Worm (Caenorhabditis elegans) whole organism, L4 larva: ENCODE measurements around the gene mrps-12.

ENCODE experiments used
- F44E2.7 ChIP-seq: fragments of 200-800 bp; sonication (Bioruptor generic); IDR thresholded peaks from 2 replicates; pipeline ENCODE4 v2.1.2; 2022; ENCODE audit warnings: missing genetic modification characterization, missing compliant biosample characterization
- T20F7.1 ChIP-seq: fragments of 200-800 bp; sonication (Bioruptor generic); optimal IDR thresholded peaks from 2 replicates; lab custom pipeline; 2018; ENCODE audit warnings: mild to moderate bottlenecking, missing genetic modification characterization, missing compliant biosample characterization
- T26A8.4 ChIP-seq: fragments of 200-800 bp; sonication (Bioruptor generic); IDR thresholded peaks from 2 replicates; pipeline ENCODE4 v1.3.6; 2022; ENCODE audit warnings: missing genetic modification characterization, missing compliant biosample characterization
- Y105C5A.15 ChIP-seq: fragments of 200-800 bp; sonication (Bioruptor generic); IDR thresholded peaks from 2 replicates; pipeline ENCODE4 v1.3.6; 2022; ENCODE audit warnings: missing genetic modification characterization, missing compliant biosample characterization
- Y48G9A.11 ChIP-seq: fragments of 200-800 bp; sonication (Bioruptor generic); IDR thresholded peaks from 2 replicates; pipeline ENCODE4 v1.3.6; 2022; ENCODE audit warnings: missing genetic modification reagents, missing genetic modification characterization, missing compliant biosample characterization
- Y5F2A.4 ChIP-seq: fragments of 200-800 bp; sonication (Bioruptor generic); optimal IDR thresholded peaks from 2 replicates; lab custom pipeline; 2018; ENCODE audit warnings: mild to moderate bottlenecking, missing genetic modification characterization, missing compliant biosample characterization
- Y75B8A.6 ChIP-seq: fragments of 200-800 bp; sonication (Bioruptor generic); IDR thresholded peaks from 2 replicates; pipeline ENCODE4 v1.3.6; 2022; ENCODE audit warnings: missing genetic modification reagents, missing genetic modification characterization, missing compliant biosample characterization
- ZK337.2 ChIP-seq: fragments of 200-800 bp; sonication (Bioruptor generic); IDR thresholded peaks from 2 replicates; pipeline ENCODE4 v1.3.6; 2022; ENCODE audit warnings: missing genetic modification reagents, missing genetic modification characterization, missing compliant biosample characterization
- aha-1 ChIP-seq: fragments of 150-350 bp; peaks from one replicate; lab custom pipeline; 2014; ENCODE audit warnings: missing biosample characterization, missing genetic modification characterization
- aly-2 ChIP-seq: sonication (generic microtip); optimal IDR thresholded peaks from 2 replicates; lab custom pipeline; 2018; ENCODE audit warnings: missing biosample characterization, missing genetic modification characterization
- arid-1 ChIP-seq: fragments of 200-800 bp; sonication (Bioruptor generic); conservative IDR thresholded peaks from 2 replicates; pipeline ENCODE4 v1.3.6; 2022; ENCODE audit warnings: missing genetic modification reagents, missing genetic modification characterization, missing compliant biosample characterization
- ceh-20 ChIP-seq: fragments of 200-800 bp; sonication (Bioruptor generic); IDR thresholded peaks from 2 replicates; pipeline ENCODE4 v1.3.6; 2022; ENCODE audit warnings: missing genetic modification reagents, missing genetic modification characterization, missing compliant biosample characterization
- ceh-82 ChIP-seq: sonication (generic microtip); optimal IDR thresholded peaks from 2 replicates; lab custom pipeline; 2017; ENCODE audit warnings: missing biosample characterization, missing genetic modification characterization
- cey-2 ChIP-seq: sonication (generic microtip); optimal IDR thresholded peaks from 3 replicates; lab custom pipeline; 2017; ENCODE audit warnings: missing genetic modification characterization, mild to moderate bottlenecking, missing compliant biosample characterization, antibody characterized with exemption, borderline replicate concordance; ENCODE audit not compliant: insufficient read depth
- ctbp-1 ChIP-seq: fragments of 200-800 bp; sonication (Bioruptor generic); IDR thresholded peaks from 2 replicates; pipeline ENCODE4 v1.3.6; 2022; ENCODE audit warnings: missing genetic modification reagents, missing genetic modification characterization, missing compliant biosample characterization
- daf-12 ChIP-seq: fragments of 150-350 bp; optimal IDR thresholded peaks from 2 replicates; lab custom pipeline; 2014; ENCODE audit warnings: missing biosample characterization, missing genetic modification reagents, missing genetic modification characterization
- dmd-8 ChIP-seq: fragments of 200-800 bp; sonication (Bioruptor generic); IDR thresholded peaks from 2 replicates; pipeline ENCODE4 v1.3.6; 2022; ENCODE audit warnings: missing genetic modification characterization, missing compliant biosample characterization
- dve-1 ChIP-seq: sonication (generic microtip); optimal IDR thresholded peaks from 2 replicates; lab custom pipeline; 2017; ENCODE audit warnings: antibody characterized with exemption, mild to moderate bottlenecking, missing genetic modification characterization, missing compliant biosample characterization; ENCODE audit not compliant: insufficient read depth
- egl-43 ChIP-seq: fragments of 200-800 bp; sonication (Bioruptor generic); IDR thresholded peaks from 2 replicates; pipeline ENCODE4 v1.3.6; 2022; ENCODE audit warnings: missing genetic modification reagents, missing genetic modification characterization, missing compliant biosample characterization
- fos-1 ChIP-seq: fragments of 150-350 bp; optimal IDR thresholded peaks from 2 replicates; lab custom pipeline; 2014; ENCODE audit warnings: missing biosample characterization, missing genetic modification characterization
- gei-8 ChIP-seq: fragments of 200-800 bp; sonication (Bioruptor generic); optimal IDR thresholded peaks from 2 replicates; lab custom pipeline; 2018; ENCODE audit warnings: mild to moderate bottlenecking, missing genetic modification characterization, missing compliant biosample characterization
- hif-1 ChIP-seq, 2 experiments: sonication (generic microtip); optimal IDR thresholded peaks; 2 replicates each; lab custom pipeline; 2016 to 2017; ENCODE audit warnings: missing compliant biosample characterization in 2 of 2, missing genetic modification characterization in 2 of 2, missing genetic modification reagents in 2 of 2, missing genotype in 2 of 2, mild to moderate bottlenecking in 1 of 2
- hlh-11 ChIP-seq: fragments of 200-800 bp; sonication (Bioruptor generic); optimal IDR thresholded peaks from 2 replicates; lab custom pipeline; 2018; ENCODE audit warnings: mild to moderate bottlenecking, missing genetic modification characterization, missing compliant biosample characterization
- hlh-30 ChIP-seq: sonication (generic microtip); optimal IDR thresholded peaks from 2 replicates; lab custom pipeline; 2017; ENCODE audit warnings: antibody characterized with exemption, mild to moderate bottlenecking, missing genetic modification characterization, missing compliant biosample characterization; ENCODE audit not compliant: insufficient read depth
- jun-1 ChIP-seq: fragments of 150-350 bp; optimal IDR thresholded peaks from 2 replicates; lab custom pipeline; 2014; ENCODE audit warnings: missing biosample characterization, missing genetic modification reagents, missing genetic modification characterization
- lin-15B ChIP-seq: fragments of 150-350 bp; sonication (generic microtip); optimal IDR thresholded peaks from 3 replicates; lab custom pipeline; 2014; ENCODE audit warnings: missing biosample characterization, missing genetic modification characterization
- mdl-1 ChIP-seq, 2 experiments: fragments of 150-350 bp in 1 of 2; sonication (generic microtip) in 1 of 2; optimal IDR thresholded peaks; 2 replicates each; lab custom pipeline; 2014 to 2017; ENCODE audit warnings: missing biosample characterization in 2 of 2, missing genetic modification characterization in 2 of 2
- mdt-29 ChIP-seq: fragments of 200-800 bp; sonication (Bioruptor generic); IDR thresholded peaks from 2 replicates; pipeline ENCODE4 v1.3.6; 2022; ENCODE audit warnings: missing genetic modification reagents, missing genetic modification characterization, missing compliant biosample characterization
- mxl-3 ChIP-seq: fragments of 200-800 bp; sonication (Bioruptor generic); optimal IDR thresholded peaks from 2 replicates; lab custom pipeline; 2018; ENCODE audit warnings: mild to moderate bottlenecking, missing genetic modification characterization, missing compliant biosample characterization
- nhr-10 ChIP-seq: fragments of 150-350 bp; optimal IDR thresholded peaks from 2 replicates; lab custom pipeline; 2014; ENCODE audit warnings: missing biosample characterization, missing genetic modification characterization
- nhr-102 ChIP-seq: sonication (generic microtip); optimal IDR thresholded peaks from 2 replicates; lab custom pipeline; 2016; ENCODE audit warnings: mild to moderate bottlenecking, missing genetic modification characterization, moderate library complexity, missing compliant biosample characterization
- nhr-111 ChIP-seq: fragments of 200-800 bp; sonication (Bioruptor generic); optimal IDR thresholded peaks from 2 replicates; lab custom pipeline; 2018; ENCODE audit warnings: mild to moderate bottlenecking, missing genetic modification characterization, missing compliant biosample characterization
- nhr-237 ChIP-seq: sonication (generic microtip); optimal IDR thresholded peaks from 2 replicates; lab custom pipeline; 2017; ENCODE audit warnings: missing biosample characterization, missing genetic modification characterization
- nhr-25 ChIP-seq: sonication (generic microtip); optimal IDR thresholded peaks from 2 replicates; lab custom pipeline; 2017; ENCODE audit warnings: missing genetic modification characterization, mild to moderate bottlenecking, missing compliant biosample characterization, antibody characterized with exemption, moderate library complexity, borderline replicate concordance; ENCODE audit not compliant: insufficient read depth
- nhr-41 ChIP-seq: fragments of 200-800 bp; sonication (Bioruptor generic); IDR thresholded peaks from 2 replicates; pipeline ENCODE4 v1.3.6; 2022; ENCODE audit warnings: missing genetic modification reagents, missing genetic modification characterization, missing compliant biosample characterization
- nhr-42 ChIP-seq: fragments of 200-800 bp; sonication (Bioruptor generic); IDR thresholded peaks from 2 replicates; pipeline ENCODE4 v1.3.6; 2022; ENCODE audit warnings: missing genetic modification characterization, missing compliant biosample characterization
- nhr-48 ChIP-seq: sonication (generic microtip); optimal IDR thresholded peaks from 2 replicates; lab custom pipeline; 2016; ENCODE audit warnings: mild to moderate bottlenecking, missing genetic modification characterization, missing compliant biosample characterization
- nhr-77 ChIP-seq: fragments of 150-350 bp; optimal IDR thresholded peaks from 2 replicates; lab custom pipeline; 2014; ENCODE audit warnings: missing biosample characterization, missing genetic modification characterization
- pha-4 ChIP-seq, 2 experiments: fragments of 150-350 bp in 1 of 2; fragments of 200-800 bp in 1 of 2; sonication (Bioruptor generic) in 1 of 2; IDR thresholded peaks in 1 of 2; optimal IDR thresholded peaks in 1 of 2; 2 replicates each; pipeline versions ENCODE4 v1.3.6 to Lab custom; 2014 to 2022; ENCODE audit warnings: missing genetic modification characterization in 2 of 2, missing genetic modification reagents in 2 of 2, missing biosample characterization in 1 of 2, missing compliant biosample characterization in 1 of 2
- php-3 ChIP-seq: fragments of 200-800 bp; sonication (Bioruptor generic); IDR thresholded peaks from 2 replicates; pipeline ENCODE4 v1.3.6; 2022; ENCODE audit warnings: missing genetic modification reagents, missing genetic modification characterization, missing compliant biosample characterization
- saeg-2 ChIP-seq: fragments of 200-800 bp; sonication (Bioruptor generic); IDR thresholded peaks from 2 replicates; pipeline ENCODE4 v1.3.6; 2022; ENCODE audit warnings: missing genetic modification reagents, missing genetic modification characterization, missing compliant biosample characterization
- snpc-4 ChIP-seq: fragments of 150-350 bp; optimal IDR thresholded peaks from 2 replicates; lab custom pipeline; 2014; ENCODE audit warnings: missing biosample characterization, missing genetic modification characterization
- tag-97 ChIP-seq: fragments of 200-800 bp; sonication (Bioruptor generic); IDR thresholded peaks from 2 replicates; pipeline ENCODE4 v1.3.6; 2022; ENCODE audit warnings: missing genetic modification characterization, missing compliant biosample characterization
- tra-1 ChIP-seq: fragments of 200-800 bp; sonication (Bioruptor generic); IDR thresholded peaks from 2 replicates; pipeline ENCODE4 v1.3.6; 2022; ENCODE audit warnings: missing genetic modification reagents, missing genetic modification characterization, missing compliant biosample characterization
- unc-39 ChIP-seq: sonication (generic microtip); optimal IDR thresholded peaks from 2 replicates; lab custom pipeline; 2017; ENCODE audit warnings: missing biosample characterization, missing genetic modification characterization
- unc-62 ChIP-seq, 3 experiments: fragments of 150-350 bp in 1 of 3; sonication (generic microtip); optimal IDR thresholded peaks in 2 of 3; peaks in 1 of 3; 1 replicate in 1 of 3; 2 replicates in 2 of 3; lab custom pipeline; 2014 to 2017; ENCODE audit warnings: missing biosample characterization in 3 of 3, missing genetic modification characterization in 3 of 3, missing genetic modification reagents in 3 of 3, missing genotype in 1 of 3
- zag-1 ChIP-seq: fragments of 150-350 bp; optimal IDR thresholded peaks from 2 replicates; lab custom pipeline; 2014; ENCODE audit warnings: missing biosample characterization, missing genetic modification characterization
- zfp-2 ChIP-seq: sonication (generic microtip); optimal IDR thresholded peaks from 2 replicates; lab custom pipeline; 2016; ENCODE audit warnings: mild to moderate bottlenecking, missing genetic modification characterization, missing compliant biosample characterization
- zfp-3 ChIP-seq: fragments of 200-800 bp; sonication (Bioruptor generic); conservative IDR thresholded peaks from 2 replicates; pipeline ENCODE4 v1.3.6; 2022; ENCODE audit warnings: missing genetic modification reagents, missing genetic modification characterization, missing compliant biosample characterization
- ztf-11 ChIP-seq: fragments of 150-350 bp; optimal IDR thresholded peaks from 2 replicates; lab custom pipeline; 2014; ENCODE audit warnings: missing biosample characterization, missing genetic modification characterization

The mrps-12 gene

ce11 chrV:20828820-20829219 is 9.1 kb upstream of the mrps-12 start, which contains the start of gene sbt-1 (continued):
- TF ChIP-seq nhr-41 (no peak), unc-39 (tag; lab: Kevin White, UChicago) (no peak), T20F7.1 (GFP tag; lab: Kevin White, UChicago) (no peak), dve-1 (tag; lab: Kevin White, UChicago) (no peak), egl-43 (0 out of 2 replicates have a peak, but pooled peaks have one; percentile 42), snpc-4 (no peak), Y75B8A.6 (GFP tag; lab: Robert Waterston, UW) (no peak), saeg-2 (GFP tag; lab: Robert Waterston, UW) (no peak), nhr-111 (GFP tag; lab: Kevin White, UChicago) (no peak), gei-8 (GFP tag; lab: Kevin White, UChicago) (no peak), Y48G9A.11 (GFP tag; lab: Robert Waterston, UW) (no peak), hlh-30 (peak; percentile 83), dmd-8 (GFP tag; lab: Robert Waterston, UW) (no peak), cey-2 (tag; lab: Kevin White, UChicago) (no peak), ceh-82 (tag; lab: Kevin White, UChicago) (no peak), zfp-3 (GFP tag; lab: Robert Waterston, UW) (no peak), Y5F2A.4 (GFP tag; lab: Kevin White, UChicago) (no peak), unc-62 (GFP tag; optimal IDR thresholded peaks at IDR 0.05 in 1 of 2; lab: Kevin White, UChicago) (peak in 1 of 2 experiments; percentile 81), unc-62 (tag; optimal IDR thresholded peaks at IDR 0.05; lab: Kevin White, UChicago) (no peak), zfp-2 (no peak), ctbp-1 (GFP tag; lab: Robert Waterston, UW) (no peak), nhr-25 (tag; lab: Kevin White, UChicago) (no peak), mdt-29 (GFP tag; lab: Robert Waterston, UW) (no peak), nhr-10 (no peak), nhr-77 (tag; lab: Kevin White, UChicago) (no peak), tra-1 (GFP tag; lab: Robert Waterston, UW) (0 out of 2 replicates have a peak, but pooled peaks have one; percentile 24), nhr-42 (GFP tag; lab: Robert Waterston, UW) (no peak), aha-1 (peak; percentile 96), pha-4 (GFP tag; IDR thresholded peaks at IDR 0.05; lab: Robert Waterston, UW) (no peak), pha-4 (tag; optimal IDR thresholded peaks at IDR 0.05; lab: Kevin White, UChicago) (no peak), aly-2 (no peak), arid-1 (GFP tag; lab: Robert Waterston, UW) (no peak), hif-1 (tag; optimal IDR thresholded peaks at IDR 0.05; lab: Kevin White, UChicago) (peak in 1 of 2 experiments; percentile 56), mxl-3 (GFP tag; lab: Kevin White, UChicago) (no peak), jun-1 (tag; lab: Kevin White, UChicago) (no peak), ztf-11 (no peak), mdl-1 (tag; optimal IDR thresholded peaks at IDR 0.05; lab: Kevin White, UChicago) (peak in 1 of 2 experiments; percentile 69), nhr-237 (tag; lab: Kevin White, UChicago) (no peak), daf-12 (no peak), hlh-11 (tag; lab: Kevin White, UChicago) (peak; percentile 14), tag-97 (GFP tag; lab: Robert Waterston, UW) (no peak), nhr-48 (tag; lab: Kevin White, UChicago) (no peak), php-3 (GFP tag; lab: Robert Waterston, UW) (no peak), fos-1 (tag; lab: Kevin White, UChicago) (no peak), F44E2.7 (GFP tag; lab: Robert Waterston, UW) (no peak), ceh-20 (no peak), Y105C5A.15 (GFP tag; lab: Robert Waterston, UW) (no peak), zag-1 (tag; lab: Kevin White, UChicago) (no peak), ZK337.2 (GFP tag; lab: Robert Waterston, UW) (no peak), lin-15B (tag; lab: Kevin White, UChicago) (no peak), nhr-102 (tag; lab: Kevin White, UChicago) (no peak), T26A8.4 (GFP tag; lab: Robert Waterston, UW) (no peak)
